Fruit fly (Drosophila melanogaster) whole organism, embryonic: ENCODE data around the gene dls.
A peak's percentile ranks its signal among the peaks of the same experiment; 100 is the strongest.

Experiments used
- ATbp ChIP-seq: fragments of 200-800 bp; sonication (Bioruptor generic); optimal IDR thresholded peaks from 2 replicates; lab custom pipeline; 2017; ENCODE audit warnings: missing biosample characterization, mild to moderate bottlenecking, missing genetic modification characterization, missing genetic modification reagents
- Abd-B ChIP-seq: fragments of 200-800 bp; sonication (Bioruptor generic); optimal IDR thresholded peaks from 2 replicates; lab custom pipeline; 2018; ENCODE audit warnings: missing biosample characterization, mild to moderate bottlenecking, missing genetic modification characterization, moderate library complexity
- CG10274 ChIP-seq: fragments of 200-800 bp; sonication (Bioruptor generic); optimal IDR thresholded peaks from 3 replicates; lab custom pipeline; 2017; ENCODE audit warnings: missing biosample characterization, mild to moderate bottlenecking, missing genetic modification characterization
- CG11247 ChIP-seq: fragments of 200-800 bp; sonication (Bioruptor generic); IDR thresholded peaks from 2 replicates; pipeline ENCODE4 v1.3.6; 2022; ENCODE audit warnings: missing biosample characterization, missing genetic modification characterization
- CG11398 ChIP-seq: fragments of 200-800 bp; sonication (Bioruptor generic); optimal IDR thresholded peaks from 2 replicates; lab custom pipeline; 2016; ENCODE audit warnings: missing biosample characterization, missing genetic modification characterization
- CG11723 ChIP-seq: fragments of 200-800 bp; sonication (Bioruptor generic); optimal IDR thresholded peaks from 2 replicates; lab custom pipeline; 2017; ENCODE audit warnings: missing biosample characterization, mild to moderate bottlenecking, missing genetic modification characterization
- CG14441 ChIP-seq: fragments of 200-800 bp; sonication (Bioruptor generic); IDR thresholded peaks from 2 replicates; pipeline ENCODE4 v1.3.6; 2022; ENCODE audit warnings: missing biosample characterization, missing genetic modification characterization
- CG17328 ChIP-seq: fragments of 200-800 bp; sonication (Bioruptor generic); IDR thresholded peaks from 2 replicates; pipeline ENCODE4 v1.3.6; 2022; ENCODE audit warnings: missing biosample characterization, missing genetic modification characterization
- CG17829 ChIP-seq: fragments of 200-800 bp; optimal IDR thresholded peaks from 2 replicates; lab custom pipeline; 2019; ENCODE audit warnings: missing biosample characterization, mild to moderate bottlenecking, missing genetic modification characterization, moderate library complexity
- CG2202 ChIP-seq: fragments of 200-800 bp; sonication (Bioruptor generic); optimal IDR thresholded peaks from 2 replicates; lab custom pipeline; 2018; ENCODE audit warnings: missing biosample characterization, mild to moderate bottlenecking, missing genetic modification characterization
- CG3163 ChIP-seq: fragments of 200-800 bp; sonication (Bioruptor generic); optimal IDR thresholded peaks from 3 replicates; lab custom pipeline; 2016; ENCODE audit warnings: missing biosample characterization, missing genetic modification characterization
- CG3847 ChIP-seq: fragments of 200-800 bp; sonication (Bioruptor generic); IDR thresholded peaks from 2 replicates; pipeline ENCODE4 v1.3.6; 2022; ENCODE audit warnings: missing biosample characterization, missing genetic modification characterization
- CG4282 ChIP-seq: fragments of 200-800 bp; sonication (Bioruptor generic); optimal IDR thresholded peaks from 2 replicates; lab custom pipeline; 2016; ENCODE audit warnings: missing biosample characterization, missing genetic modification characterization
- CG6683 ChIP-seq: fragments of 200-800 bp; sonication (Bioruptor generic); optimal IDR thresholded peaks from 2 replicates; lab custom pipeline; 2017; ENCODE audit warnings: missing biosample characterization, mild to moderate bottlenecking, missing genetic modification characterization, missing genetic modification reagents
- CG8290 ChIP-seq, 3 experiments: fragments of 200-800 bp; sonication (Bioruptor generic); optimal IDR thresholded peaks; 2 replicates each; lab custom pipeline; 2016 to 2019; ENCODE audit warnings: missing biosample characterization in 3 of 3, missing genetic modification characterization in 3 of 3, mild to moderate bottlenecking in 2 of 3, moderate library complexity in 1 of 3
- CG8388 ChIP-seq: fragments of 200-800 bp; sonication (Bioruptor generic); optimal IDR thresholded peaks from 2 replicates; lab custom pipeline; 2019; ENCODE audit warnings: missing biosample characterization, mild to moderate bottlenecking, missing genetic modification characterization, moderate library complexity
- CG9876 ChIP-seq: fragments of 200-800 bp; sonication (Bioruptor generic); optimal IDR thresholded peaks from 2 replicates; lab custom pipeline; 2016; ENCODE audit warnings: missing biosample characterization, missing genetic modification characterization
- CkIIα-i1 ChIP-seq: fragments of 200-800 bp; sonication (Bioruptor generic); IDR thresholded peaks from 2 replicates; pipeline ENCODE4 v1.3.6; 2022; ENCODE audit warnings: missing biosample characterization, missing genetic modification characterization
- Doc3 ChIP-seq: fragments of 200-800 bp; sonication (Bioruptor generic); IDR thresholded peaks from 3 replicates; pipeline ENCODE4 v1.3.6; 2022; ENCODE audit warnings: missing biosample characterization, missing genetic modification characterization; ENCODE audit not compliant: partially characterized antibody
- Dref ChIP-seq: fragments of 200-800 bp; sonication (Bioruptor generic); IDR thresholded peaks from 2 replicates; pipeline ENCODE4 v1.3.6; 2022; ENCODE audit warnings: missing biosample characterization, missing genetic modification characterization
- Drgx ChIP-seq: fragments of 200-800 bp; sonication (Bioruptor generic); IDR thresholded peaks from 2 replicates; pipeline ENCODE4 v1.3.6; 2022; ENCODE audit warnings: missing biosample characterization, missing genetic modification characterization
- Fer3 ChIP-seq: fragments of 200-800 bp; sonication (Bioruptor generic); optimal IDR thresholded peaks from 2 replicates; lab custom pipeline; 2018; ENCODE audit warnings: missing biosample characterization, mild to moderate bottlenecking, missing genetic modification characterization, moderate library complexity
- H15 ChIP-seq: fragments of 200-800 bp; sonication (Bioruptor generic); IDR thresholded peaks from 3 replicates; pipeline ENCODE4 v1.3.6; 2022; ENCODE audit warnings: missing biosample characterization, missing genetic modification characterization
- Hand ChIP-seq: fragments of 200-800 bp; sonication (Bioruptor generic); optimal IDR thresholded peaks from 2 replicates; lab custom pipeline; 2017; ENCODE audit warnings: mild to moderate bottlenecking, missing biosample characterization, missing genetic modification reagents, missing genetic modification characterization
- HmgZ ChIP-seq: fragments of 200-800 bp; sonication (Bioruptor generic); optimal IDR thresholded peaks from 2 replicates; lab custom pipeline; 2018; ENCODE audit warnings: missing biosample characterization, mild to moderate bottlenecking, missing genetic modification characterization
- Med ChIP-seq: fragments of 200-800 bp; sonication (Bioruptor generic); peaks from one replicate; lab custom pipeline; 2016; ENCODE audit warnings: missing biosample characterization, missing genetic modification characterization, mild to moderate bottlenecking, inconsistent platforms, moderate library complexity
- Mes4 ChIP-seq: fragments of 200-800 bp; sonication (Bioruptor generic); optimal IDR thresholded peaks from 2 replicates; lab custom pipeline; 2016; ENCODE audit warnings: missing biosample characterization, missing genetic modification characterization
- Oaz ChIP-seq: fragments of 200-800 bp; sonication (Bioruptor generic); IDR thresholded peaks from 2 replicates; pipeline ENCODE4 v1.3.6; 2022; ENCODE audit warnings: missing biosample characterization, missing genetic modification characterization
- Oli ChIP-seq: fragments of 200-800 bp; sonication (Bioruptor generic); optimal IDR thresholded peaks from 2 replicates; lab custom pipeline; 2018; ENCODE audit warnings: missing biosample characterization, mild to moderate bottlenecking, missing genetic modification characterization, moderate library complexity
- Ptx1 ChIP-seq: fragments of 200-800 bp; sonication (Bioruptor generic); IDR thresholded peaks from 2 replicates; pipeline ENCODE4 v1.3.6; 2022; ENCODE audit warnings: missing biosample characterization, missing genetic modification characterization
- Xrp1 ChIP-seq: fragments of 200-800 bp; sonication (Bioruptor generic); IDR thresholded peaks from 2 replicates; pipeline ENCODE4 v1.3.6; 2022; ENCODE audit warnings: missing biosample characterization, missing genetic modification characterization
- ab ChIP-seq: fragments of 200-800 bp; sonication (Bioruptor generic); optimal IDR thresholded peaks from 2 replicates; lab custom pipeline; 2016; ENCODE audit warnings: missing biosample characterization, missing genetic modification characterization
- abd-A ChIP-seq: fragments of 200-800 bp; sonication (Bioruptor generic); optimal IDR thresholded peaks from 3 replicates; lab custom pipeline; 2019; ENCODE audit warnings: missing biosample characterization, mild to moderate bottlenecking, missing genetic modification characterization, moderate library complexity
- amos ChIP-seq: fragments of 200-800 bp; sonication (Bioruptor generic); IDR thresholded peaks from 2 replicates; pipeline ENCODE4 v1.3.6; 2022; ENCODE audit warnings: missing biosample characterization, missing genetic modification characterization; ENCODE audit not compliant: partially characterized antibody
- crol ChIP-seq: fragments of 200-800 bp; sonication (Bioruptor generic); IDR thresholded peaks from 2 replicates; pipeline ENCODE4 v1.3.6; 2022; ENCODE audit warnings: missing biosample characterization, missing genetic modification characterization
- dmrt11E ChIP-seq: fragments of 200-800 bp; sonication (Bioruptor generic); optimal IDR thresholded peaks from 3 replicates; lab custom pipeline; 2018; ENCODE audit warnings: missing biosample characterization, mild to moderate bottlenecking, missing genetic modification characterization, moderate library complexity
- fd102C ChIP-seq: fragments of 200-800 bp; sonication (Bioruptor generic); optimal IDR thresholded peaks from 2 replicates; lab custom pipeline; 2018; ENCODE audit warnings: missing biosample characterization, mild to moderate bottlenecking, missing genetic modification characterization, moderate library complexity
- jing ChIP-seq: fragments of 200-800 bp; sonication (Bioruptor generic); optimal IDR thresholded peaks from 2 replicates; lab custom pipeline; 2018; ENCODE audit warnings: missing biosample characterization, mild to moderate bottlenecking, missing genetic modification characterization
- nau ChIP-seq: fragments of 200-800 bp; sonication (Bioruptor generic); optimal IDR thresholded peaks from 3 replicates; lab custom pipeline; 2017; ENCODE audit warnings: missing biosample characterization, mild to moderate bottlenecking, missing genetic modification characterization, missing genetic modification reagents
- nom ChIP-seq: fragments of 200-800 bp; sonication (Bioruptor generic); optimal IDR thresholded peaks from 2 replicates; lab custom pipeline; 2017; ENCODE audit warnings: missing biosample characterization, missing genetic modification characterization, mild to moderate bottlenecking, moderate library complexity, missing genetic modification reagents
- pnt ChIP-seq: fragments of 200-800 bp; sonication (Bioruptor generic); optimal IDR thresholded peaks from 3 replicates; lab custom pipeline; 2016; ENCODE audit warnings: missing biosample characterization, missing genetic modification characterization
- sr ChIP-seq: fragments of 200-800 bp; sonication (Bioruptor generic); IDR thresholded peaks from 3 replicates; pipeline ENCODE4 v1.3.6; 2022; ENCODE audit warnings: missing biosample characterization, missing genetic modification characterization
- zen2 ChIP-seq: fragments of 200-800 bp; sonication (Bioruptor generic); IDR thresholded peaks from 3 replicates; pipeline ENCODE4 v1.3.6; 2022; ENCODE audit warnings: missing biosample characterization, missing genetic modification characterization; ENCODE audit not compliant: partially characterized antibody
- zf30C ChIP-seq: fragments of 200-800 bp; sonication (Bioruptor generic); optimal IDR thresholded peaks from 3 replicates; lab custom pipeline; 2018; ENCODE audit warnings: missing biosample characterization, mild to moderate bottlenecking, missing genetic modification characterization

The dls gene

dm6 chr3L:16211156-16211935 lies 10.2 kb downstream of the dls start (continued):
- no peak for TF ChIP-seq CG6683 (GFP tag; lab: Kevin White, UChicago)
- TF ChIP-seq CG2202 (tag; lab: Kevin White, UChicago): no peak
- no peak for TF ChIP-seq pnt
- no peak for TF ChIP-seq amos (GFP tag; lab: Robert Waterston, UW)
- no peak for TF ChIP-seq CkIIα-i1
- no peak for TF ChIP-seq CG11723
- TF ChIP-seq ATbp (GFP tag; lab: Kevin White, UChicago): no peak
- TF ChIP-seq CG17829 (tag; lab: Kevin White, UChicago): no peak
- no peak for TF ChIP-seq zen2 (GFP tag; lab: Robert Waterston, UW)
- no peak for TF ChIP-seq jing (GFP tag; lab: Kevin White, UChicago)
- TF ChIP-seq, all 482 proteins: peak for 53

DNA sequence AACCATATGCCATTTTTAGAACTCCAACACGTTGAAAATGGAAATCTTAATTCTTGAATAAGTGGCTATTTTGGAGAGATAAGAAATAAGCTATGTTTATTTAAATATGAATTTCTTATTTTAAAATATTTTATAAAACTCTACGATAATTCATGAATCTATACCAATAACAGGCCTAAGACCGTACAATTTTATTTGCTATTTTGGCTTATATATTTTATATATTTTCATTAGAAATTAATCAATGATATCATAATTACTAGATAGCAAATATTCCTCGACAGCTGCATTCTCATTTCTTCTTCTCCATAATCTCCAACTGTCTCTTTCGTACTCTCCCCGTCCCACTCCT lies 10.8 kb downstream of the dls start:
- TF ChIP-seq CG11247: no peak
- TF ChIP-seq CG3847 (GFP tag; lab: Robert Waterston, UW): no peak
- no peak for TF ChIP-seq CG14441 (GFP tag; lab: Robert Waterston, UW)
- no peak for TF ChIP-seq fd102C (GFP tag; lab: Kevin White, UChicago)
- TF ChIP-seq nau (GFP tag; lab: Kevin White, UChicago): no peak
- TF ChIP-seq CG17328: no peak
- no peak for TF ChIP-seq H15
- no peak for TF ChIP-seq CG11723
- TF ChIP-seq dmrt11E (tag; lab: Kevin White, UChicago): no peak
- TF ChIP-seq Med: no peak
- no peak for TF ChIP-seq Doc3 (GFP tag; lab: Robert Waterston, UW)
- no peak for TF ChIP-seq Oaz
- no peak for TF ChIP-seq Abd-B (GFP tag; lab: Kevin White, UChicago)
- TF ChIP-seq Ptx1: no peak

dm6 chr3L:16213201-16213600 lies 12.1 kb downstream of the dls start:
- TF ChIP-seq Fer3 (tag; lab: Kevin White, UChicago) (no peak), Xrp1 (GFP tag; lab: Robert Waterston, UW) (no peak), CG8388 (no peak), CG10274 (no peak), zf30C (GFP tag; lab: Kevin White, UChicago) (no peak), CG4282 (GFP tag; lab: Kevin White, UChicago) (no peak)

DNA sequence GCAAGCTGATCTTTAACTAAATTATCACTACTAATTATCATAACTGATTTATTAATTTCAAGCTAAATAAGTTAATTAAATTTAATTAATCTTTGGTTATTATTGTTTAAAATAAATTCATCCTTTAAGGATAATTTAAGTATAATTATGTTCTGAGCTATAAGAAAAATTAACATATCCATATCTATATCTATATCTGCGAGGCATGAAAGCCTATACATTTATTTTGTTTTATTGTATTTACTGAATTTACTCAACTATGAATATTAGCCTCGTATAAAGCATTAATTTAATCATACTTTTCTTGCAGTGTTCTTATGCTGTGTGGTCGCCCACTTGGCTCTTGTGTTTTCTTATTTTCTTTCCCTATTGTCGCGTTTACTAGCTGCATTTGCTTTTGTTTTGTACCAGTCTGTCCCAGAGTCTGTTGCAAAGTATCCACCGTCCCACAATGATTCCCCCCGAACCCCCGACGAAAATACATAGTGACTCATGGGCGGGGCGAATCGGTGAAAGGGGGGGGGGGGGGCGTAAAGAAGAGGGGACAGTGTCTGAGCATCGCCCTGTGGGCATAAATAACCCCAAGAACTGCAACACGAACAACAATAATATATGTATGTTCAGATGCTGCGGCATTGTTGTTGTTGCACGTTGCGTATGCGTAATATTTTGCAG lies 13.5 kb downstream of the dls start:
- no peak for TF ChIP-seq Hand (GFP tag; lab: Kevin White, UChicago)
- no peak for TF ChIP-seq CG11398
- no peak for TF ChIP-seq Dref (GFP tag; lab: Robert Waterston, UW)
- no peak for TF ChIP-seq Oli
- TF ChIP-seq CG9876 (GFP tag; lab: Kevin White, UChicago): no peak
- TF ChIP-seq nom: peak; percentile 27
- no peak for TF ChIP-seq ab (GFP tag; lab: Kevin White, UChicago)
- no peak for TF ChIP-seq HmgZ (tag; lab: Kevin White, UChicago)
- peak; percentile 48; the same call in 1 of the 3 replicates for TF ChIP-seq sr (GFP tag; lab: Robert Waterston, UW)
- TF ChIP-seq abd-A (tag; lab: Kevin White, UChicago): no peak
- no peak for TF ChIP-seq CG3163
- TF ChIP-seq Drgx (GFP tag; lab: Robert Waterston, UW): peak; percentile 43; the same call in 1 of the 2 replicates
- peak; percentile 51 for TF ChIP-seq crol
- no peak for TF ChIP-seq Mes4 (GFP tag; lab: Kevin White, UChicago)
- no peak for TF ChIP-seq CG8290 (GFP tag; optimal IDR thresholded peaks at IDR 0.05; lab: Kevin White, UChicago)
- TF ChIP-seq CG8290 (tag; optimal IDR thresholded peaks at IDR 0.05; lab: Kevin White, UChicago): no peak
